Fruit fly (Drosophila melanogaster) whole organism, embryonic: ENCODE results near the gene CG17027.

Experiments
- Asciz ChIP-seq: fragments of 200-800 bp; sonication (Bioruptor generic); optimal IDR thresholded peaks from 2 replicates; lab custom pipeline; 2017; ENCODE audit warnings: missing biosample characterization, mild to moderate bottlenecking, missing genetic modification characterization, missing genetic modification reagents
- Atf-2 ChIP-seq: fragments of 200-800 bp; sonication (Bioruptor generic); optimal IDR thresholded peaks from 2 replicates; lab custom pipeline; 2016; ENCODE audit warnings: missing biosample characterization, missing genetic modification characterization
- Awh ChIP-seq: fragments of 200-800 bp; sonication (Bioruptor generic); IDR thresholded peaks from 2 replicates; pipeline ENCODE4, ENCODE4 v1.3.6; 2022; ENCODE audit warnings: missing biosample characterization, missing genetic modification characterization
- CG10267 ChIP-seq: fragments of 200-800 bp; sonication (Bioruptor generic); optimal IDR thresholded peaks from 2 replicates; lab custom pipeline; 2018; ENCODE audit warnings: missing biosample characterization, mild to moderate bottlenecking, missing genetic modification characterization, moderate library complexity
- CG10462 ChIP-seq: fragments of 200-800 bp; sonication (Bioruptor generic); optimal IDR thresholded peaks from 2 replicates; lab custom pipeline; 2016; ENCODE audit warnings: missing biosample characterization, missing genetic modification characterization
- CG12769 ChIP-seq: fragments of 200-800 bp; sonication (Bioruptor generic); optimal IDR thresholded peaks from 2 replicates; lab custom pipeline; 2019; ENCODE audit warnings: missing biosample characterization, mild to moderate bottlenecking, missing genetic modification characterization, moderate library complexity
- CG14667 ChIP-seq: fragments of 200-800 bp; sonication (Bioruptor generic); IDR thresholded peaks from 2 replicates; pipeline ENCODE4 v1.3.6; 2022; ENCODE audit warnings: missing biosample characterization, missing genetic modification characterization
- CG1832 ChIP-seq: fragments of 200-800 bp; sonication (Bioruptor generic); optimal IDR thresholded peaks from 2 replicates; lab custom pipeline; 2017; ENCODE audit warnings: missing biosample characterization, mild to moderate bottlenecking, missing genetic modification characterization, inconsistent platforms
- CG18764 ChIP-seq: fragments of 200-800 bp; sonication (Bioruptor generic); optimal IDR thresholded peaks from 3 replicates; lab custom pipeline; 2016; ENCODE audit warnings: missing biosample characterization, missing genetic modification characterization
- CG2116 ChIP-seq: fragments of 200-800 bp; sonication (Bioruptor generic); optimal IDR thresholded peaks from 3 replicates; lab custom pipeline; 2018; ENCODE audit warnings: missing biosample characterization, mild to moderate bottlenecking, missing genetic modification characterization
- CG3838 ChIP-seq: fragments of 200-800 bp; sonication (Bioruptor generic); optimal IDR thresholded peaks from 3 replicates; lab custom pipeline; 2016; ENCODE audit warnings: missing biosample characterization, missing genetic modification characterization
- CG4360 ChIP-seq: fragments of 200-800 bp; sonication (Bioruptor generic); IDR thresholded peaks from 2 replicates; pipeline ENCODE4 v1.3.6; 2022; ENCODE audit warnings: missing biosample characterization, missing genetic modification characterization
- CG43689 ChIP-seq: fragments of 200-800 bp; sonication (Bioruptor generic); IDR thresholded peaks from 2 replicates; pipeline ENCODE4 v1.3.6; 2022; ENCODE audit warnings: missing biosample characterization, missing genetic modification characterization
- CG6791 ChIP-seq: fragments of 200-800 bp; sonication (Bioruptor generic); IDR thresholded peaks from 3 replicates; pipeline ENCODE4 v1.3.6; 2022; ENCODE audit warnings: missing biosample characterization, missing genetic modification characterization; ENCODE audit not compliant: partially characterized antibody
- CG8944 ChIP-seq: fragments of 200-800 bp; sonication (Bioruptor generic); optimal IDR thresholded peaks from 3 replicates; lab custom pipeline; 2016; ENCODE audit warnings: missing biosample characterization, missing genetic modification characterization
- Dip3 ChIP-seq: fragments of 200-800 bp; sonication (Bioruptor generic); optimal IDR thresholded peaks from 3 replicates; lab custom pipeline; 2016; ENCODE audit warnings: missing biosample characterization, missing genetic modification characterization
- ERR ChIP-seq: fragments of 200-800 bp; sonication (Bioruptor generic); optimal IDR thresholded peaks from 2 replicates; lab custom pipeline; 2016; ENCODE audit warnings: missing biosample characterization, missing genetic modification characterization
- GATAe ChIP-seq: fragments of 200-800 bp; sonication (Bioruptor generic); conservative IDR thresholded peaks from 2 replicates; pipeline ENCODE4 v1.3.6; 2022; ENCODE audit warnings: missing biosample characterization, missing genetic modification characterization
- Gug ChIP-seq: fragments of 200-800 bp; sonication (Bioruptor generic); IDR thresholded peaks from 4 replicates; pipeline ENCODE4 v1.3.6; 2022; ENCODE audit warnings: missing biosample characterization, missing genetic modification characterization
- HLH3B ChIP-seq: fragments of 200-800 bp; sonication (Bioruptor generic); IDR thresholded peaks from 2 replicates; pipeline ENCODE4 v1.3.6; 2022; ENCODE audit warnings: missing biosample characterization, missing genetic modification characterization
- HLHmδ ChIP-seq: fragments of 200-800 bp; sonication (Bioruptor generic); optimal IDR thresholded peaks from 2 replicates; lab custom pipeline; 2018; ENCODE audit warnings: missing biosample characterization, mild to moderate bottlenecking, missing genetic modification characterization, moderate library complexity
- Mrtf ChIP-seq: fragments of 200-800 bp; sonication (Bioruptor generic); IDR thresholded peaks from 3 replicates; pipeline ENCODE4 v1.3.6; 2022; ENCODE audit warnings: missing biosample characterization, missing genetic modification characterization
- NK7.1 ChIP-seq: fragments of 200-800 bp; sonication (Bioruptor generic); optimal IDR thresholded peaks from 3 replicates; lab custom pipeline; 2016; ENCODE audit warnings: missing biosample characterization, missing genetic modification characterization
- Scr ChIP-seq: fragments of 200-800 bp; sonication (Bioruptor generic); IDR thresholded peaks from 2 replicates; pipeline ENCODE4 v1.3.6; 2022; ENCODE audit warnings: missing biosample characterization, missing genetic modification characterization; ENCODE audit not compliant: partially characterized antibody
- ab ChIP-seq: fragments of 200-800 bp; sonication (Bioruptor generic); optimal IDR thresholded peaks from 2 replicates; lab custom pipeline; 2016; ENCODE audit warnings: missing biosample characterization, missing genetic modification characterization
- ara ChIP-seq: fragments of 200-800 bp; sonication (Bioruptor generic); IDR thresholded peaks from 2 replicates; pipeline ENCODE4 v1.3.6; 2022; ENCODE audit warnings: missing biosample characterization, missing genetic modification characterization
- bigmax ChIP-seq: fragments of 200-800 bp; sonication (Bioruptor generic); optimal IDR thresholded peaks from 2 replicates; lab custom pipeline; 2018; ENCODE audit warnings: missing biosample characterization, mild to moderate bottlenecking, missing genetic modification characterization
- bsh ChIP-seq, 2 experiments: fragments of 200-800 bp; sonication (Bioruptor generic); optimal IDR thresholded peaks; 2 replicates each; lab custom pipeline; 2017 to 2018; ENCODE audit warnings: mild to moderate bottlenecking in 2 of 2, missing biosample characterization in 2 of 2, missing genetic modification characterization in 2 of 2, moderate library complexity in 1 of 2
- cad ChIP-seq: fragments of >200 bp; optimal IDR thresholded peaks from 2 replicates; lab custom pipeline; 2017; ENCODE audit warnings: missing biosample characterization, missing genetic modification characterization
- crc ChIP-seq: fragments of 200-800 bp; sonication (Bioruptor generic); optimal IDR thresholded peaks from 2 replicates; lab custom pipeline; 2016; ENCODE audit warnings: missing biosample characterization, missing genetic modification characterization
- dm ChIP-seq: fragments of 200-800 bp; sonication (Bioruptor generic); optimal IDR thresholded peaks from 3 replicates; lab custom pipeline; 2016; ENCODE audit warnings: missing biosample characterization, missing genetic modification characterization
- emc ChIP-seq: fragments of 200-800 bp; sonication (Bioruptor generic); optimal IDR thresholded peaks from 2 replicates; lab custom pipeline; 2016; ENCODE audit warnings: missing biosample characterization, missing genetic modification characterization
- esg ChIP-seq: fragments of 200-800 bp; sonication (Bioruptor generic); conservative IDR thresholded peaks from 2 replicates; pipeline ENCODE4 v1.3.6; 2022; ENCODE audit warnings: missing biosample characterization, missing genetic modification characterization
- h ChIP-seq: fragments of >200 bp; optimal IDR thresholded peaks from 2 replicates; lab custom pipeline; 2017
- hbn ChIP-seq: fragments of 200-800 bp; sonication (Bioruptor generic); IDR thresholded peaks from 2 replicates; pipeline ENCODE4 v1.3.6; 2022; ENCODE audit warnings: missing biosample characterization, missing genetic modification characterization; ENCODE audit not compliant: partially characterized antibody
- hkb ChIP-seq, 2 experiments: fragments of 200-800 bp in 1 of 2; fragments of >200 bp in 1 of 2; sonication (Bioruptor generic) in 1 of 2; IDR thresholded peaks in 1 of 2; optimal IDR thresholded peaks in 1 of 2; 2 replicates each; pipeline versions ENCODE4 v1.3.6 to Lab custom; 2017 to 2022; ENCODE audit warnings: missing biosample characterization in 1 of 2, missing genetic modification characterization in 1 of 2
- hth ChIP-seq: fragments of >200 bp; optimal IDR thresholded peaks from 2 replicates; lab custom pipeline; 2017; ENCODE audit warnings: inconsistent platforms
- klu ChIP-seq: fragments of 200-800 bp; sonication (Bioruptor generic); IDR thresholded peaks from 2 replicates; pipeline ENCODE4 v1.3.6; 2022; ENCODE audit warnings: missing biosample characterization, missing genetic modification characterization
- prd ChIP-seq, 3 experiments: fragments of >200 bp in 2 of 3; fragments of 200-800 bp in 1 of 3; sonication (Bioruptor generic) in 1 of 3; optimal IDR thresholded peaks in 2 of 3; IDR thresholded peaks in 1 of 3; 2 replicates in 2 of 3; 3 replicates in 1 of 3; pipeline versions ENCODE4 v1.3.6 to Lab custom; 2017 to 2022; ENCODE audit warnings: missing biosample characterization in 1 of 3, missing genetic modification characterization in 1 of 3
- pzg ChIP-seq: fragments of 200-800 bp; sonication (Bioruptor generic); optimal IDR thresholded peaks from 3 replicates; lab custom pipeline; 2018; ENCODE audit warnings: missing biosample characterization, mild to moderate bottlenecking, missing genetic modification characterization, moderate library complexity
- repo ChIP-seq: fragments of 200-800 bp; sonication (Bioruptor generic); optimal IDR thresholded peaks from 2 replicates; lab custom pipeline; 2016; ENCODE audit warnings: missing biosample characterization, missing genetic modification characterization
- shn ChIP-seq: fragments of 200-800 bp; sonication (Bioruptor generic); optimal IDR thresholded peaks from 3 replicates; lab custom pipeline; 2016; ENCODE audit warnings: missing biosample characterization, missing genetic modification characterization
- sim ChIP-seq: fragments of 200-800 bp; sonication (Bioruptor generic); IDR thresholded peaks from 2 replicates; pipeline ENCODE4 v1.3.6; 2022; ENCODE audit warnings: missing biosample characterization, missing genetic modification characterization
- slbo ChIP-seq: fragments of 200-800 bp; sonication (Bioruptor generic); IDR thresholded peaks from 2 replicates; pipeline ENCODE4 v1.3.6; 2022; ENCODE audit warnings: missing biosample characterization, missing genetic modification characterization
- so ChIP-seq: fragments of 200-800 bp; sonication (Bioruptor generic); IDR thresholded peaks from 3 replicates; pipeline ENCODE4 v1.3.6; 2022; ENCODE audit warnings: missing biosample characterization, missing genetic modification characterization
- sob ChIP-seq: fragments of 200-800 bp; sonication (Bioruptor generic); IDR thresholded peaks from 2 replicates; pipeline ENCODE4 v1.3.6; 2022; ENCODE audit warnings: missing biosample characterization, missing genetic modification characterization
- tll ChIP-seq, 2 experiments: fragments of 200-800 bp in 1 of 2; fragments of >200 bp in 1 of 2; sonication (Bioruptor generic) in 1 of 2; optimal IDR thresholded peaks; 2 replicates each; lab custom pipeline; 2017 to 2019; ENCODE audit warnings: missing biosample characterization in 2 of 2, missing genetic modification characterization in 2 of 2, mild to moderate bottlenecking in 1 of 2, moderate library complexity in 1 of 2
- trem ChIP-seq: fragments of 200-800 bp; optimal IDR thresholded peaks from 3 replicates; lab custom pipeline; 2019; ENCODE audit warnings: missing biosample characterization, mild to moderate bottlenecking, missing genetic modification characterization, moderate library complexity
- wdn ChIP-seq: fragments of 200-800 bp; sonication (Bioruptor generic); IDR thresholded peaks from 2 replicates; pipeline ENCODE4 v1.3.6; 2022; ENCODE audit warnings: missing biosample characterization, missing genetic modification characterization

Gene CG17027

dm6 chr3L:15967588-15968500 lies 12.1 kb upstream of the CG17027 start, which contains the start of the genes Brr2 and CG10516 (continued):
- TF ChIP-seq hkb (optimal IDR thresholded peaks at IDR 0.05; lab: Kevin White, UChicago) (peak; percentile 70), hkb (GFP tag; IDR thresholded peaks at IDR 0.05; lab: Robert Waterston, UW) (peak; percentile 49; the same call in 1 of the 2 replicates), NK7.1 (no peak), klu (GFP tag; lab: Robert Waterston, UW) (no peak), Atf-2 (GFP tag; lab: Kevin White, UChicago) (no peak), CG12769 (no peak), ERR (GFP tag; lab: Kevin White, UChicago) (no peak), wdn (GFP tag; lab: Robert Waterston, UW) (no peak), ara (GFP tag; lab: Robert Waterston, UW) (no peak), so (GFP tag; lab: Robert Waterston, UW) (no peak), Gug (GFP tag; lab: Robert Waterston, UW) (no peak), CG43689 (no peak), emc (GFP tag; lab: Kevin White, UChicago) (no peak), CG8944 (GFP tag; lab: Kevin White, UChicago) (no peak), CG10267 (peak; percentile 70), pzg (GFP tag; lab: Kevin White, UChicago) (peak; percentile 80), slbo (GFP tag; lab: Robert Waterston, UW) (no peak), Awh (GFP tag; lab: Robert Waterston, UW) (0 out of 2 replicates have a peak, but pooled peaks have one; percentile 21), Dip3 (no peak), shn (no peak), HLH3B (GFP tag; lab: Robert Waterston, UW) (no peak), ab (GFP tag; lab: Kevin White, UChicago) (no peak), hth (lab: Kevin White, UChicago) (no peak), prd (optimal IDR thresholded peaks at IDR 0.05; lab: Kevin White, UChicago) (no peak), prd (GFP tag; IDR thresholded peaks at IDR 0.05; lab: Robert Waterston, UW) (0 out of 3 replicates have a peak, but pooled peaks have one; percentile 17), GATAe (GFP tag; lab: Robert Waterston, UW) (no peak), CG2116 (peak; percentile 78), bsh (GFP tag; optimal IDR thresholded peaks at IDR 0.05; lab: Kevin White, UChicago) (no peak), sim (no peak), CG10462 (GFP tag; lab: Kevin White, UChicago) (no peak), Scr (peak; percentile 34), Asciz (GFP tag; lab: Kevin White, UChicago) (no peak), Mrtf (GFP tag; lab: Robert Waterston, UW) (no peak), trem (tag; lab: Kevin White, UChicago) (peak; percentile 84), esg (no peak), CG3838 (no peak), cad (GFP tag; lab: Kevin White, UChicago) (no peak), CG14667 (no peak), CG18764 (GFP tag; lab: Kevin White, UChicago) (no peak), CG6791 (GFP tag; lab: Robert Waterston, UW) (peak; percentile 12; the same call in 1 of the 3 replicates), sob (no peak), dm (GFP tag; lab: Kevin White, UChicago) (peak; percentile 21), h (no peak), hbn (GFP tag; lab: Robert Waterston, UW) (no peak), CG4360 (GFP tag; lab: Robert Waterston, UW) (no peak), tll (GFP tag; optimal IDR thresholded peaks at IDR 0.05; lab: Kevin White, UChicago) (peak in 1 of 2 experiments; percentile 10), bigmax (GFP tag; lab: Kevin White, UChicago) (no peak), CG1832 (GFP tag; lab: Kevin White, UChicago) (no peak), crc (GFP tag; lab: Kevin White, UChicago) (no peak), HLHmδ (no peak), repo (GFP tag; lab: Kevin White, UChicago) (no peak)
